Worm (Caenorhabditis elegans): ENCODE measurements around the gene kmo-2.

DNA sequence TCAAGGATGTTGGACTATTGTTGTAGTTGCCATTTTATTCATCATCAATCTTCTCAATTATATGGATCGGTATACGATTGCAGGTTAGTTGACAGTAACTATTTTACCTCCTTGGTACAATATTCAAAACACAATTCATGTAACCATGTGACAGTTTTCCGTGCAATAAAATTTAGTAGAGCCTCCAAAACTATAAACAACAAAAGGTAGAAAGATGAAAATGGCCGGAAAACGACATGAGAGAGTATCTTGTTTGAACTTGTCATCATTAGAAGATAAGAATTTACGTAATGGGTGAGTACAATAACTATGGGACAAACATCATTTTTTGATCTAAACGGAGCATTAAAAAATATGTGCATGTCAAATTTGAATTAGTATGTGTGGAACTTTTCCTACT, 46.8 kb upstream of the kmo-2 start:
- TF ChIP-seq nhr-25 (tag; optimal IDR thresholded peaks at IDR 0.05) (no peak), snpc-4 (tag; optimal IDR thresholded peaks at IDR 0.05) (no peak), elt-3 (tag; optimal IDR thresholded peaks at IDR 0.05) (no peak), zag-1 (tag; optimal IDR thresholded peaks at IDR 0.05) (no peak), ZK546.5 (tag; optimal IDR thresholded peaks at IDR 0.05) (no peak), nhr-10 (tag; optimal IDR thresholded peaks at IDR 0.05) (no peak), ztf-11 (tag; optimal IDR thresholded peaks at IDR 0.05) (no peak), ama-1 (optimal IDR thresholded peaks at IDR 0.05) (no peak), nhr-23 (tag; optimal IDR thresholded peaks at IDR 0.05) (no peak), ceh-82 (tag; optimal IDR thresholded peaks at IDR 0.05) (no peak), mbf-1 (tag; optimal IDR thresholded peaks at IDR 0.05) (no peak), elt-1 (tag; optimal IDR thresholded peaks at IDR 0.05) (no peak)
